Comparison of ENCODE assay signal across 7 worm cellular contexts in the genomic region with DNA sequence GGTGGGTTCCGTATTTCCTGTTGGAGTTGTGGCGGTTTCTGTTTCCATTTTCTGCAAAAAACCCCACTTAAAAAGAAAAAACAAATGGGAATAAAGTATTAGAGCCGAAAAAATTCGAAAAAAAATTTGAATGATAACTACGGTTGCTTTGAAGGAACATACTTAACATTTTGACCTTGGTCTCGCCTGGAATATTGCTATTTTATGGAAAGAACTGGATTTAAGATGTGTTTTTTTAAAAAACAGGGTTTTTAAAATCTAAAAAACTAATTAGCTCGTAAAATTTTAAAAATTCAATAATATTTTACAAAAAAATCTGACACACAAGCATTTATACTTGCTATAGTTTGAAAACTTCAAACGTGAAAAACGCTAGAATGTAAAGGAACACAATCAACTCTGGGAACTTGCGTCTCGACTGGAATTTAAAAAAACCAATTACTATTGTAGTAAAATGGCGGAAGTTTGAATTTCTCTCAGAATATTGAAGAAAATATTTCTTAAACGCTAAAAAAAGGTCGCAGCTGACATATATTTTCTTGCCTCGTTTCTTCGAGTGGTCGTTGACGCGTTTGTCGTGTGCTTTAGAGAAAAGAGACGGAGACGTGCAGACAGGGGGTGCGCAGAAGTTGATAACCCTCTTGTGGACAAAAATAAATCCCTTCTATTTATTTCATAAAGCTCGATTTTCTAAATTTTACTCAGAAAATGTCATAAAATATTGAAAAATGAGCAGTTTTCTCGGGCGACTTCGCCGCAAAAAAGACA.
A peak's percentile ranks its signal among the peaks of the same experiment; 100 is the strongest.
TF ChIP-seq lines count a peak whose summit lies in the region.

A gene (minus strand): TSS at position 51 of the 768 bp plus-strand sequence.
A gene (plus strand): TSS at position 593 of the 768 bp plus-strand sequence.

TF ChIP-seq in whole organism, L1 larva, 84 proteins besides CTCF, POLR2A, EP300 and RAD21 (continues in another document):
- no peak for TF ChIP-seq ztf-4 (tag; optimal IDR thresholded peaks at IDR 0.05; lab: Kevin White, UChicago)
- no peak for TF ChIP-seq snpc-4 (tag; optimal IDR thresholded peaks at IDR 0.05; lab: Kevin White, UChicago)
- TF ChIP-seq isw-1 (GFP tag; IDR thresholded peaks at IDR 0.05; lab: Robert Waterston, UW), result no peak
- TF ChIP-seq ztf-11 (tag; optimal IDR thresholded peaks at IDR 0.05; lab: Kevin White, UChicago), result no peak
- TF ChIP-seq lir-3 (tag; optimal IDR thresholded peaks at IDR 0.05; lab: Kevin White, UChicago; ENCODE audit: poor library complexity), result no peak
- peak; percentile 1 for TF ChIP-seq fkh-8 (tag; optimal IDR thresholded peaks at IDR 0.05; lab: Kevin White, UChicago)
- TF ChIP-seq ces-1 (GFP tag; optimal IDR thresholded peaks at IDR 0.05; lab: Kevin White, UChicago), result no peak
- no peak for TF ChIP-seq nhr-237 (tag; optimal IDR thresholded peaks at IDR 0.05; lab: Kevin White, UChicago)
- no peak for TF ChIP-seq nhr-90 (tag; optimal IDR thresholded peaks at IDR 0.05; lab: Kevin White, UChicago; ENCODE audit: poor library complexity)
- TF ChIP-seq ceh-90 (tag; optimal IDR thresholded peaks at IDR 0.05; lab: Kevin White, UChicago), result no peak
- peak; percentile 15 for TF ChIP-seq mep-1 (tag; optimal IDR thresholded peaks at IDR 0.05; lab: Kevin White, UChicago)
- TF ChIP-seq skn-1 (tag; optimal IDR thresholded peaks at IDR 0.05; lab: Kevin White, UChicago), result no peak

TF ChIP-seq in whole organism, L2 larva, 48 proteins besides CTCF, POLR2A, EP300 and RAD21 (continues in another document):
- TF ChIP-seq sma-3 (GFP tag; optimal IDR thresholded peaks at IDR 0.05; lab: Kevin White, UChicago) (no peak), nhr-12 (tag; optimal IDR thresholded peaks at IDR 0.05; lab: Kevin White, UChicago) (no peak), nhr-129 (tag; optimal IDR thresholded peaks at IDR 0.05; lab: Kevin White, UChicago) (peak; percentile 52), C34F6.9 (tag; optimal IDR thresholded peaks at IDR 0.05; lab: Kevin White, UChicago) (peak; percentile 56), crh-2 (tag; optimal IDR thresholded peaks at IDR 0.05; lab: Kevin White, UChicago) (peak; percentile 53), snpc-4 (tag; optimal IDR thresholded peaks at IDR 0.05; lab: Kevin White, UChicago) (peak; percentile 34), aly-2 (tag; optimal IDR thresholded peaks at IDR 0.05; lab: Kevin White, UChicago) (no peak), lin-13 (GFP tag; optimal IDR thresholded peaks at IDR 0.05; lab: Kevin White, UChicago) (peak; percentile 50), sem-4 (tag; optimal IDR thresholded peaks at IDR 0.05; lab: Kevin White, UChicago) (no peak), nhr-23 (tag; optimal IDR thresholded peaks at IDR 0.05; lab: Kevin White, UChicago) (no peak), lsy-2 (tag; optimal IDR thresholded peaks at IDR 0.05; lab: Kevin White, UChicago) (peak; percentile 1 to 65), nhr-6 (tag; optimal IDR thresholded peaks at IDR 0.05; lab: Kevin White, UChicago) (no peak)

TF ChIP-seq in whole organism, L3 larva, 47 proteins besides CTCF, POLR2A, EP300 and RAD21 (continues in another document):
- peak; percentile 12 for TF ChIP-seq nhr-23 (tag; optimal IDR thresholded peaks at IDR 0.05; lab: Kevin White, UChicago)
- no peak for TF ChIP-seq egl-27 (tag; optimal IDR thresholded peaks at IDR 0.05; lab: Kevin White, UChicago)
- no peak for TF ChIP-seq unc-39 (tag; optimal IDR thresholded peaks at IDR 0.05; lab: Kevin White, UChicago)
- peak; percentile 5 for TF ChIP-seq elt-2 (tag; optimal IDR thresholded peaks at IDR 0.05; lab: Kevin White, UChicago)
- TF ChIP-seq nhr-11 (tag; optimal IDR thresholded peaks at IDR 0.05; lab: Kevin White, UChicago), result no peak
- peak; percentile 60 for TF ChIP-seq pha-4 (tag; optimal IDR thresholded peaks at IDR 0.05; lab: Kevin White, UChicago)
- TF ChIP-seq hmg-11 (tag; optimal IDR thresholded peaks at IDR 0.05; lab: Kevin White, UChicago), result peak; percentile 27
- peak; percentile 30 for TF ChIP-seq lin-39 (tag; optimal IDR thresholded peaks at IDR 0.05; lab: Kevin White, UChicago)
- no peak for TF ChIP-seq nhr-77 (tag; optimal IDR thresholded peaks at IDR 0.05; lab: Kevin White, UChicago)
- peak; percentile 46 for TF ChIP-seq lin-15B (tag; optimal IDR thresholded peaks at IDR 0.05; lab: Kevin White, UChicago)
- no peak for TF ChIP-seq nhr-28 (tag; optimal IDR thresholded peaks at IDR 0.05; lab: Kevin White, UChicago)
- peak; percentile 79 for TF ChIP-seq snpc-4 (tag; optimal IDR thresholded peaks at IDR 0.05; lab: Kevin White, UChicago)

TF ChIP-seq in whole organism, L4 larva, 104 proteins besides CTCF, POLR2A, EP300 and RAD21 (continues in another document):
- TF ChIP-seq F49E8.2 (tag; optimal IDR thresholded peaks at IDR 0.05; lab: Kevin White, UChicago; ENCODE audit: borderline replicate concordance) (peak; percentile 82), hmg-1.1 (GFP tag; IDR thresholded peaks at IDR 0.05; lab: Robert Waterston, UW) (no peak), egl-43 (GFP tag; IDR thresholded peaks at IDR 0.05; lab: Robert Waterston, UW) (no peak), ces-1 (GFP tag; optimal IDR thresholded peaks at IDR 0.05; lab: Kevin White, UChicago) (no peak), snpc-4 (tag; optimal IDR thresholded peaks at IDR 0.05; lab: Kevin White, UChicago) (no peak), tag-97 (GFP tag; IDR thresholded peaks at IDR 0.05; lab: Robert Waterston, UW) (no peak), gei-8 (GFP tag; optimal IDR thresholded peaks at IDR 0.05; lab: Kevin White, UChicago) (no peak), duxl-1 (tag; optimal IDR thresholded peaks at IDR 0.05; lab: Kevin White, UChicago; ENCODE audit: poor library complexity) (no peak), mep-1 (tag; optimal IDR thresholded peaks at IDR 0.05; lab: Kevin White, UChicago) (peak; percentile 60), D1046.2 (GFP tag; IDR thresholded peaks at IDR 0.05; lab: Robert Waterston, UW) (no peak), daf-8 (GFP tag; IDR thresholded peaks at IDR 0.05; lab: Robert Waterston, UW) (no peak), dmd-6 (GFP tag; IDR thresholded peaks at IDR 0.05; lab: Robert Waterston, UW) (no peak), mdl-1 (tag; optimal IDR thresholded peaks at IDR 0.05; lab: Kevin White, UChicago) (no peak)

TF ChIP-seq in whole organism, late embryonic, 69 proteins besides CTCF, POLR2A, EP300 and RAD21 (continues in another document):
- TF ChIP-seq ahr-1 (tag; optimal IDR thresholded peaks at IDR 0.05; lab: Kevin White, UChicago) (no peak), tbx-2 (tag; optimal IDR thresholded peaks at IDR 0.05; lab: Kevin White, UChicago) (no peak), nfya-1 (tag; optimal IDR thresholded peaks at IDR 0.05; lab: Kevin White, UChicago) (peak; percentile 21), ceh-31 (tag; optimal IDR thresholded peaks at IDR 0.05; lab: Kevin White, UChicago) (no peak), ceh-14 (tag; optimal IDR thresholded peaks at IDR 0.05; lab: Kevin White, UChicago) (no peak), ref-2 (tag; optimal IDR thresholded peaks at IDR 0.05; lab: Kevin White, UChicago) (no peak), ets-4 (tag; optimal IDR thresholded peaks at IDR 0.05; lab: Kevin White, UChicago) (peak; percentile 2), hlh-8 (tag; optimal IDR thresholded peaks at IDR 0.05; lab: Kevin White, UChicago) (no peak), ztf-16 (tag; optimal IDR thresholded peaks at IDR 0.05; lab: Kevin White, UChicago) (no peak), unc-86 (tag; optimal IDR thresholded peaks at IDR 0.05; lab: Kevin White, UChicago) (no peak), ceh-45 (GFP tag; IDR thresholded peaks at IDR 0.05; lab: Robert Waterston, UW) (no peak), pha-2 (tag; optimal IDR thresholded peaks at IDR 0.05; lab: Kevin White, UChicago) (no peak), sox-2 (GFP tag; IDR thresholded peaks at IDR 0.05; lab: Robert Waterston, UW) (no peak), ama-1 (optimal IDR thresholded peaks at IDR 0.05; lab: Kevin White, UChicago) (no peak)

TF ChIP-seq in whole organism, mixed stage, embryonic, 35 proteins besides CTCF, POLR2A, EP300 and RAD21:
- TF ChIP-seq lin-13 (tag; optimal IDR thresholded peaks at IDR 0.05; lab: Kevin White, UChicago) (no peak), ces-1 (GFP tag; optimal IDR thresholded peaks at IDR 0.05; lab: Kevin White, UChicago) (peak; percentile 34), mep-1 (tag; optimal IDR thresholded peaks at IDR 0.05; lab: Kevin White, UChicago) (peak; percentile 64), hlh-1 (tag; optimal IDR thresholded peaks at IDR 0.05; lab: Kevin White, UChicago) (peak; percentile 34), flh-1 (GFP tag; optimal IDR thresholded peaks at IDR 0.05; lab: Kevin White, UChicago) (no peak), lsy-2 (tag; optimal IDR thresholded peaks at IDR 0.05; lab: Kevin White, UChicago) (peak; percentile 31)

TF ChIP-seq in whole organism, young adult, 124 proteins besides CTCF, POLR2A, EP300 and RAD21 (continues in another document):
- peak; percentile 62 for TF ChIP-seq efl-1 (GFP tag; optimal IDR thresholded peaks at IDR 0.05; lab: Kevin White, UChicago)
- no peak for TF ChIP-seq lin-40 (tag; optimal IDR thresholded peaks at IDR 0.05; lab: Kevin White, UChicago)
- peak; percentile 88 for TF ChIP-seq madf-6 (GFP tag; IDR thresholded peaks at IDR 0.05; lab: Robert Waterston, UW)
- TF ChIP-seq lsl-1 (GFP tag; optimal IDR thresholded peaks at IDR 0.05; lab: Kevin White, UChicago), result peak; percentile 96
- peak; percentile 12 for TF ChIP-seq ceh-27 (GFP tag; optimal IDR thresholded peaks at IDR 0.05; lab: Kevin White, UChicago)
- TF ChIP-seq snpc-4 (GFP tag; optimal IDR thresholded peaks at IDR 0.05; lab: Kevin White, UChicago), result no peak
- TF ChIP-seq snpc-4 (tag; optimal IDR thresholded peaks at IDR 0.05; lab: Kevin White, UChicago), result peak; percentile 5 to 81 (median 31)
- TF ChIP-seq tlf-1 (GFP tag; optimal IDR thresholded peaks at IDR 0.05; lab: Kevin White, UChicago), result peak; percentile 44
- TF ChIP-seq nfya-1 (tag; optimal IDR thresholded peaks at IDR 0.05; lab: Kevin White, UChicago; ENCODE audit: borderline replicate concordance, insufficient read depth), result no peak
- peak; percentile 48; the same call in 1 of the 2 replicates for TF ChIP-seq hsf-1 (GFP tag; IDR thresholded peaks at IDR 0.05; lab: Robert Waterston, UW)
- peak; percentile 12 for TF ChIP-seq nhr-80 (tag; optimal IDR thresholded peaks at IDR 0.05; lab: Kevin White, UChicago)
- TF ChIP-seq hmg-1.2 (GFP tag; IDR thresholded peaks at IDR 0.05; lab: Robert Waterston, UW), result peak; percentile 13; the same call in 1 of the 2 replicates
- TF ChIP-seq xnd-1 (tag; optimal IDR thresholded peaks at IDR 0.05; lab: Kevin White, UChicago), result peak; percentile 91
- peak; percentile 72 for TF ChIP-seq ztf-18 (tag; optimal IDR thresholded peaks at IDR 0.05; lab: Kevin White, UChicago)
- TF ChIP-seq him-1 (tag; optimal IDR thresholded peaks at IDR 0.05; lab: Kevin White, UChicago), result peak; percentile 64
- TF ChIP-seq rcor-1 (GFP tag; IDR thresholded peaks at IDR 0.05; lab: Robert Waterston, UW), result peak; percentile 39; the same call in 1 of the 2 replicates
- TF ChIP-seq ceh-91 (GFP tag; IDR thresholded peaks at IDR 0.05; lab: Robert Waterston, UW), result peak; percentile 61
- no peak for TF ChIP-seq ceh-40 (GFP tag; IDR thresholded peaks at IDR 0.05; lab: Robert Waterston, UW)
- peak; percentile 3 for TF ChIP-seq snpc-1.3 (tag; optimal IDR thresholded peaks at IDR 0.05; lab: Kevin White, UChicago; ENCODE audit: insufficient read depth)
- TF ChIP-seq ekl-4 (GFP tag; IDR thresholded peaks at IDR 0.05; lab: Robert Waterston, UW), result 0 out of 2 replicates have a peak, but pooled peaks have one; percentile 8
